Worm (Caenorhabditis elegans) whole organism, late embryonic: ENCODE results near the gene F10E7.1.

Experiments
- C08G9.2 ChIP-seq: sonication (generic microtip); optimal IDR thresholded peaks from 2 replicates; lab custom pipeline; 2016; ENCODE audit warnings: mild to moderate bottlenecking, missing genetic modification characterization, moderate library complexity, missing compliant biosample characterization
- F13H6.1 ChIP-seq: sonication (generic microtip); optimal IDR thresholded peaks from 2 replicates; lab custom pipeline; 2016; ENCODE audit warnings: missing genetic modification characterization, missing compliant biosample characterization
- K02D7.2 ChIP-seq: sonication (generic microtip); optimal IDR thresholded peaks from 2 replicates; lab custom pipeline; 2017; ENCODE audit warnings: mild to moderate bottlenecking, missing genetic modification characterization, missing compliant biosample characterization
- T23F11.4 ChIP-seq: fragments of 200-800 bp; sonication (Bioruptor generic); optimal IDR thresholded peaks from 2 replicates; lab custom pipeline; 2018; ENCODE audit warnings: mild to moderate bottlenecking, missing genetic modification characterization, missing compliant biosample characterization
- Y22D7AL.16 ChIP-seq: sonication (generic microtip); optimal IDR thresholded peaks from 2 replicates; lab custom pipeline; 2016; ENCODE audit warnings: missing genetic modification characterization, missing compliant biosample characterization
- ceh-18 ChIP-seq: sonication (generic microtip); optimal IDR thresholded peaks from 2 replicates; lab custom pipeline; 2016; ENCODE audit warnings: missing genetic modification characterization, missing compliant biosample characterization
- ceh-22 ChIP-seq: sonication (generic microtip); optimal IDR thresholded peaks from 2 replicates; lab custom pipeline; 2017; ENCODE audit warnings: missing biosample characterization, missing genetic modification characterization
- ceh-24 ChIP-seq: sonication (generic microtip); optimal IDR thresholded peaks from 2 replicates; lab custom pipeline; 2016; ENCODE audit warnings: mild to moderate bottlenecking, missing genetic modification characterization, missing compliant biosample characterization
- ceh-31 ChIP-seq: sonication (generic microtip); optimal IDR thresholded peaks from 2 replicates; lab custom pipeline; 2016; ENCODE audit warnings: missing genetic modification characterization, missing compliant biosample characterization
- ceh-34 ChIP-seq: sonication (generic microtip); optimal IDR thresholded peaks from 2 replicates; lab custom pipeline; 2016; ENCODE audit warnings: mild to moderate bottlenecking, missing genetic modification characterization, missing compliant biosample characterization
- ceh-45 ChIP-seq: fragments of 200-800 bp; sonication (Bioruptor generic); IDR thresholded peaks from 2 replicates; pipeline ENCODE4 v1.3.6; 2022; ENCODE audit warnings: missing genetic modification reagents, missing genetic modification characterization, missing compliant biosample characterization
- ceh-48 ChIP-seq: sonication (generic microtip); optimal IDR thresholded peaks from 2 replicates; lab custom pipeline; 2016; ENCODE audit warnings: missing genetic modification characterization, inconsistent platforms, missing compliant biosample characterization
- ceh-6 ChIP-seq: fragments of 200-800 bp; sonication (Bioruptor generic); optimal IDR thresholded peaks from 2 replicates; lab custom pipeline; 2018; ENCODE audit warnings: mild to moderate bottlenecking, missing genetic modification characterization, missing compliant biosample characterization
- che-1 ChIP-seq: sonication (generic microtip); optimal IDR thresholded peaks from 2 replicates; lab custom pipeline; 2016; ENCODE audit warnings: mild to moderate bottlenecking, missing genetic modification characterization, missing compliant biosample characterization
- ets-4 ChIP-seq: sonication (generic microtip); optimal IDR thresholded peaks from 2 replicates; lab custom pipeline; 2016; ENCODE audit warnings: missing genetic modification characterization, missing compliant biosample characterization
- eyg-1 ChIP-seq: sonication (generic microtip); optimal IDR thresholded peaks from 2 replicates; lab custom pipeline; 2016; ENCODE audit warnings: missing genotype, missing genetic modification characterization, missing compliant biosample characterization
- hlh-13 ChIP-seq: fragments of 200-800 bp; sonication (Bioruptor generic); optimal IDR thresholded peaks from 2 replicates; lab custom pipeline; 2018; ENCODE audit warnings: mild to moderate bottlenecking, missing genetic modification characterization, missing compliant biosample characterization
- hlh-8 ChIP-seq: sonication (generic microtip); optimal IDR thresholded peaks from 2 replicates; lab custom pipeline; 2016; ENCODE audit warnings: missing genotype, missing genetic modification characterization, missing compliant biosample characterization
- lim-6 ChIP-seq: sonication (generic microtip); optimal IDR thresholded peaks from 2 replicates; lab custom pipeline; 2016; ENCODE audit warnings: missing genetic modification characterization, missing compliant biosample characterization
- lin-11 ChIP-seq: fragments of 200-800 bp; sonication (Bioruptor generic); optimal IDR thresholded peaks from 2 replicates; lab custom pipeline; 2018; ENCODE audit warnings: mild to moderate bottlenecking, missing genetic modification characterization, missing compliant biosample characterization
- madf-2 ChIP-seq: sonication (generic microtip); optimal IDR thresholded peaks from 2 replicates; lab custom pipeline; 2017; ENCODE audit warnings: missing genetic modification characterization, missing compliant biosample characterization
- mec-3 ChIP-seq: sonication (generic microtip); optimal IDR thresholded peaks from 2 replicates; lab custom pipeline; 2016; ENCODE audit warnings: borderline replicate concordance, missing genetic modification characterization, missing compliant biosample characterization
- nfya-1 ChIP-seq: sonication (generic microtip); optimal IDR thresholded peaks from 2 replicates; lab custom pipeline; 2017; ENCODE audit warnings: missing genetic modification characterization, mild to moderate bottlenecking, missing compliant biosample characterization, antibody characterized with exemption, moderate library complexity
- npax-4 ChIP-seq: sonication (generic microtip); optimal IDR thresholded peaks from 2 replicates; lab custom pipeline; 2016; ENCODE audit warnings: missing genetic modification characterization, missing compliant biosample characterization
- pag-3 ChIP-seq: sonication (generic microtip); optimal IDR thresholded peaks from 2 replicates; lab custom pipeline; 2016; ENCODE audit warnings: missing compliant biosample characterization, missing genetic modification characterization, borderline replicate concordance
- pat-9 ChIP-seq: fragments of 200-800 bp; sonication (Bioruptor generic); optimal IDR thresholded peaks from 2 replicates; lab custom pipeline; 2018; ENCODE audit warnings: mild to moderate bottlenecking, missing genetic modification characterization, moderate library complexity, missing compliant biosample characterization
- pha-4 ChIP-seq: fragments of 150-350 bp; optimal IDR thresholded peaks from 2 replicates; lab custom pipeline; 2018; ENCODE audit warnings: missing biosample characterization, missing genetic modification reagents, missing genetic modification characterization
- pqm-1 ChIP-seq: sonication (generic microtip); optimal IDR thresholded peaks from 2 replicates; lab custom pipeline; 2016; ENCODE audit warnings: missing genetic modification characterization, missing compliant biosample characterization
- ref-2 ChIP-seq: sonication (generic microtip); optimal IDR thresholded peaks from 2 replicates; lab custom pipeline; 2016; ENCODE audit warnings: missing genetic modification characterization, missing compliant biosample characterization
- sox-2 ChIP-seq: fragments of 200-800 bp; sonication (Bioruptor generic); IDR thresholded peaks from 2 replicates; pipeline ENCODE4 v1.3.6; 2022; ENCODE audit warnings: missing genetic modification reagents, missing genetic modification characterization, missing compliant biosample characterization
- sox-4 ChIP-seq: sonication (generic microtip); optimal IDR thresholded peaks from 2 replicates; lab custom pipeline; 2017; ENCODE audit warnings: mild to moderate bottlenecking, missing genetic modification characterization, inconsistent platforms, missing compliant biosample characterization
- syd-9 ChIP-seq: sonication (generic microtip); optimal IDR thresholded peaks from 2 replicates; lab custom pipeline; 2016; ENCODE audit warnings: mild to moderate bottlenecking, missing genetic modification characterization, moderate library complexity, missing compliant biosample characterization
- tbx-7 ChIP-seq: sonication (generic microtip); optimal IDR thresholded peaks from 2 replicates; lab custom pipeline; 2016; ENCODE audit warnings: missing genotype, missing genetic modification characterization, missing compliant biosample characterization
- ttx-3 ChIP-seq: sonication (generic microtip); optimal IDR thresholded peaks from 2 replicates; lab custom pipeline; 2016; ENCODE audit warnings: missing genetic modification reagents, missing genetic modification characterization, missing compliant biosample characterization
- unc-3 ChIP-seq, 2 experiments: fragments of 200-800 bp in 1 of 2; sonication (Bioruptor generic) in 1 of 2; sonication (generic microtip) in 1 of 2; conservative IDR thresholded peaks in 1 of 2; optimal IDR thresholded peaks in 1 of 2; 2 replicates each; pipeline versions ENCODE4 v1.3.6 to Lab custom; 2016 to 2022; ENCODE audit warnings: missing compliant biosample characterization in 2 of 2, missing genetic modification characterization in 2 of 2, missing genetic modification reagents in 1 of 2
- unc-42 ChIP-seq: sonication (generic microtip); optimal IDR thresholded peaks from 2 replicates; lab custom pipeline; 2016; ENCODE audit warnings: missing genotype, missing genetic modification characterization, missing compliant biosample characterization
- ztf-16 ChIP-seq: sonication (generic microtip); optimal IDR thresholded peaks from 2 replicates; lab custom pipeline; 2017; ENCODE audit warnings: missing genetic modification characterization, missing compliant biosample characterization

The F10E7.1 gene

ce11 chrII:7161512-7161911, 35.0 kb downstream of the F10E7.1 start, which contains the start of gene C27H5.12:
TSS of gene C27H5.12 (minus strand) at chrII:7161612.
- TF ChIP-seq ets-4 (tag; lab: Kevin White, UChicago) (no peak), ttx-3 (tag; lab: Kevin White, UChicago) (no peak), hlh-13 (no peak), ceh-48 (tag; lab: Kevin White, UChicago) (no peak), T23F11.4 (GFP tag; lab: Kevin White, UChicago) (no peak), unc-3 (GFP tag; conservative IDR thresholded peaks at IDR 0.05; lab: Robert Waterston, UW) (no peak), unc-3 (tag; optimal IDR thresholded peaks at IDR 0.05; lab: Kevin White, UChicago) (no peak), lin-11 (tag; lab: Kevin White, UChicago) (no peak), nfya-1 (tag; lab: Kevin White, UChicago) (no peak)

- no peak for TF ChIP-seq K02D7.2 (tag; lab: Kevin White, UChicago)
- no peak for TF ChIP-seq ceh-18 (tag; lab: Kevin White, UChicago)
- no peak for TF ChIP-seq eyg-1
- TF ChIP-seq ttx-3 (tag; lab: Kevin White, UChicago) = no peak
- TF ChIP-seq ceh-34 (tag; lab: Kevin White, UChicago) = no peak
- no peak for TF ChIP-seq ceh-31
- no peak for TF ChIP-seq ceh-22 (tag; lab: Kevin White, UChicago)
- TF ChIP-seq mec-3 (tag; lab: Kevin White, UChicago) = no peak
- TF ChIP-seq sox-2 = no peak
- no peak for TF ChIP-seq C08G9.2
- no peak for TF ChIP-seq hlh-8 (tag; lab: Kevin White, UChicago)
These were observed 39.2 kb downstream of the F10E7.1 start, which contains the start of gene mfsd-13.2 for ce11 chrII:7165749-7166148. TSS of gene mfsd-13.2 (minus strand) at chrII:7165849.

- TF ChIP-seq unc-42 (tag; lab: Kevin White, UChicago) = no peak
- TF ChIP-seq pag-3 (tag; lab: Kevin White, UChicago) = no peak
- TF ChIP-seq ceh-6 (GFP tag; lab: Kevin White, UChicago) = no peak
- no peak for TF ChIP-seq sox-4 (tag; lab: Kevin White, UChicago)
- no peak for TF ChIP-seq syd-9
- TF ChIP-seq Y22D7AL.16 (tag; lab: Kevin White, UChicago) = no peak
- TF ChIP-seq ceh-22 (tag; lab: Kevin White, UChicago) = no peak
- TF ChIP-seq ref-2 (tag; lab: Kevin White, UChicago) = no peak
- TF ChIP-seq tbx-7 (tag; lab: Kevin White, UChicago) = no peak
- TF ChIP-seq F13H6.1 (tag; lab: Kevin White, UChicago) = no peak
- TF ChIP-seq ceh-48 (tag; lab: Kevin White, UChicago) = no peak
- TF ChIP-seq pha-4 (tag; lab: Kevin White, UChicago) = no peak
- no peak for TF ChIP-seq ttx-3 (tag; lab: Kevin White, UChicago)
- TF ChIP-seq ztf-16 (tag; lab: Kevin White, UChicago) = no peak
- TF ChIP-seq ceh-18 (tag; lab: Kevin White, UChicago) = no peak
- no peak for TF ChIP-seq madf-2 (tag; lab: Kevin White, UChicago)
- TF ChIP-seq pat-9 = no peak
- TF ChIP-seq npax-4 (tag; lab: Kevin White, UChicago) = no peak
These were observed 40.2 kb downstream of the F10E7.1 start for ce11 chrII:7166768-7167167.

- TF ChIP-seq ceh-22 (tag; lab: Kevin White, UChicago) = no peak
- no peak for TF ChIP-seq pat-9
- TF ChIP-seq lim-6 = no peak
- no peak for TF ChIP-seq pqm-1 (tag; lab: Kevin White, UChicago)
- TF ChIP-seq ceh-24 = no peak
- no peak for TF ChIP-seq ceh-45
- no peak for TF ChIP-seq che-1 (tag; lab: Kevin White, UChicago)
- no peak for TF ChIP-seq unc-42 (tag; lab: Kevin White, UChicago)
These were observed 42.2 kb downstream of the F10E7.1 start, which contains the start of gene col-36 for ce11 chrII:7168712-7169111. TSS of gene col-36 (minus strand) at chrII:7168812.
